Worm (Caenorhabditis elegans) whole organism, young adult: ENCODE results near the gene mdt-9.
"Not testable (repeated sequence)": the region's sequence is repeated elsewhere in the genome, so short reads cannot be mapped to it uniquely, and the experiment has no call there.

ENCODE experiments used
- dpl-1 ChIP-seq: fragments of 150-350 bp; optimal IDR thresholded peaks from 2 replicates; lab custom pipeline; 2014; ENCODE audit warnings: missing biosample characterization, missing genetic modification reagents, missing genetic modification characterization
- lin-40 ChIP-seq: sonication (generic microtip); optimal IDR thresholded peaks from 2 replicates; lab custom pipeline; 2016; ENCODE audit warnings: missing genetic modification characterization, mild to moderate bottlenecking, missing compliant biosample characterization, missing genotype, missing genetic modification reagents

- not testable (repeated sequence) for TF ChIP-seq lin-40 (tag; lab: Kevin White, UChicago); dpl-1
Observed at ce11 chrIV:13433904-13434303, 47.7 kb downstream of the mdt-9 start, which contains the start of gene K09B11.5.
